Worm (Caenorhabditis elegans) whole organism, L1 larva: ENCODE results near the gene srh-95.

Experiments used
- C34B4.2 ChIP-seq: sonication (generic microtip); optimal IDR thresholded peaks from 2 replicates; lab custom pipeline; 2017; ENCODE audit warnings: mild to moderate bottlenecking, missing genetic modification characterization, missing compliant biosample characterization
- ceh-82 ChIP-seq, 3 experiments: fragments of 150-350 bp in 1 of 3; sonication (generic microtip) in 2 of 3; optimal IDR thresholded peaks; 2 replicates each; lab custom pipeline; 2014 to 2017; ENCODE audit warnings: missing biosample characterization in 3 of 3, missing genetic modification characterization in 3 of 3
- dpl-1 ChIP-seq, 3 experiments: fragments of 150-350 bp in 2 of 3; sonication (generic microtip) in 1 of 3; optimal IDR thresholded peaks; 2 replicates each; lab custom pipeline; 2014 to 2017; ENCODE audit warnings: missing biosample characterization in 3 of 3, missing genetic modification characterization in 3 of 3, missing genetic modification reagents in 3 of 3
- fkh-10 ChIP-seq: sonication (generic microtip); optimal IDR thresholded peaks from 2 replicates; lab custom pipeline; 2017; ENCODE audit warnings: missing biosample characterization, missing genetic modification reagents, missing genetic modification characterization
- isw-1 ChIP-seq: fragments of 200-800 bp; sonication (Bioruptor generic); IDR thresholded peaks from 2 replicates; pipeline ENCODE4 v1.3.6; 2022; ENCODE audit warnings: missing genetic modification characterization, missing compliant biosample characterization
- lin-15B ChIP-seq: fragments of 150-350 bp; sonication (generic microtip); optimal IDR thresholded peaks from 3 replicates; lab custom pipeline; 2014; ENCODE audit warnings: missing biosample characterization, missing genetic modification characterization

ce11 chrV:16214505-16214904, 32.2 kb upstream of the srh-95 start, which contains the start of gene F11A5.9:
- no peak for TF ChIP-seq ceh-82 (tag; optimal IDR thresholded peaks at IDR 0.05; lab: Kevin White, UChicago)
- no peak for TF ChIP-seq isw-1
- TF ChIP-seq dpl-1 (GFP tag; optimal IDR thresholded peaks at IDR 0.05; lab: Kevin White, UChicago): no peak
- no peak for TF ChIP-seq C34B4.2 (tag; lab: Kevin White, UChicago)
- TF ChIP-seq lin-15B (tag; lab: Kevin White, UChicago): no peak
- no peak for TF ChIP-seq fkh-10
